Fruit fly (Drosophila melanogaster): Measurements from ENCODE around the gene Clp.

Clp gene

DNA sequence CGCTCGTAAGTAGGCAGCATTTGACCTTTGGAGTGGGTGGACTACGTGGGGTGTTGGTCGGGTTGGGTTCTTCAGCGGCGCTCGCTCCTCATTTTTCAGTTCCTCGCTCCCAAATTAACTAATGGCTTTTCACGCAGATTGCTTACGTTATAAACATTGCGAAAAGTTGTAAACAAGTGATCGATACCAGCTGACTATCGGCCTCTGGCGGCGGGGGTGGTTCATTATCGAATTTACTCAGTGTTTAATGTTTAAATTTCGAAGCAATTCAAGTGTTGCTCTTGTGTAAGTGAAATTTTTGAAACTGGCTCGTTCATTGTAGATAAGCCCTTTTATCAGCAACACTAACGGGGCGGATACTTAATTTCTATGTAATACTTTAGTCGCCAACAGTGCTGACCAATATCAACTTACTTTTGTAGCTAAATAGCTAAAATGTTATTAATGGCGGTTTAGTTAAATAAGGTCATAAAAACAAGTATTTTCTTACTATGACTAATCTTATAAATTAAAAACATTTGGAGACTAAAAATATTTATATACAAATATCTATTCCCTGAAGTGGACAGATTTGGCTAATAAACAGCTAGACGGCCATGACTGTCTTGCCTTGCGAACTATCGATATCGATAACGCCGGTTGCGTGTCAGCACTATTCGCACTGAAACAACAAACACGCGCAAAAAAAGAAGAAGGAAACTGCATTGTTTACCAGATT, at the start of gene Clp, which contains the start of gene PGAP2:
Clp (plus strand) TSS at position 650 of the 718 bp plus-strand sequence.
PGAP2 (minus strand) TSS at position 194 of the 718 bp plus-strand sequence.
- peak; percentile 71 for TF ChIP-seq eg (GFP tag; IDR thresholded peaks at IDR 0.05)
- peak; percentile 45 for TF ChIP-seq CG11762 (GFP tag; optimal IDR thresholded peaks at IDR 0.05; ENCODE audit: insufficient read depth)
- TF ChIP-seq CG10669 (GFP tag; optimal IDR thresholded peaks at IDR 0.05) = peak; percentile 57
- TF ChIP-seq Smox (GFP tag; optimal IDR thresholded peaks at IDR 0.05) = no peak
- TF ChIP-seq CG6276 (GFP tag; optimal IDR thresholded peaks at IDR 0.05) = no peak
- no peak for TF ChIP-seq CG9139 (GFP tag; optimal IDR thresholded peaks at IDR 0.05)
- TF ChIP-seq CG8632 (GFP tag; optimal IDR thresholded peaks at IDR 0.05) = peak; percentile 41
- peak; percentile 69 for TF ChIP-seq CG6163 (GFP tag; IDR thresholded peaks at IDR 0.05)
- peak; percentile 43; the same call in 1 of the 2 replicates for TF ChIP-seq CG15336 (GFP tag; IDR thresholded peaks at IDR 0.05)
- no peak for TF ChIP-seq Eip75B (GFP tag; optimal IDR thresholded peaks at IDR 0.05)
- TF ChIP-seq Sox14 (GFP tag; optimal IDR thresholded peaks at IDR 0.05) = peak; percentile 64
- TF ChIP-seq Met (GFP tag; optimal IDR thresholded peaks at IDR 0.05) = no peak
- peak; percentile 50 for TF ChIP-seq CG6792 (GFP tag; optimal IDR thresholded peaks at IDR 0.05)
- peak; percentile 86 for TF ChIP-seq svp (GFP tag)
- TF ChIP-seq CG32006 (GFP tag; optimal IDR thresholded peaks at IDR 0.05) = no peak
- peak; percentile 70 for TF ChIP-seq Ets21C (GFP tag; optimal IDR thresholded peaks at IDR 0.05)
- peak; percentile 13 for TF ChIP-seq Lpt (GFP tag; optimal IDR thresholded peaks at IDR 0.05)
- no peak for TF ChIP-seq CG1621 (tag; optimal IDR thresholded peaks at IDR 0.05)
- no peak for TF ChIP-seq CG10631 (GFP tag; optimal IDR thresholded peaks at IDR 0.05)
- TF ChIP-seq Eip78C (GFP tag) = peak; percentile 90
- no peak for TF ChIP-seq pdm3 (GFP tag; optimal IDR thresholded peaks at IDR 0.05)
- TF ChIP-seq Hr39 (GFP tag; optimal IDR thresholded peaks at IDR 0.05) = peak; percentile 64
- TF ChIP-seq Hr38 (GFP tag; optimal IDR thresholded peaks at IDR 0.05) = no peak
- no peak for TF ChIP-seq dac (GFP tag; optimal IDR thresholded peaks at IDR 0.05)
- TF ChIP-seq CG8119 (GFP tag; IDR thresholded peaks at IDR 0.05) = peak; percentile 46; the same call in 2 of the 3 replicates
- TF ChIP-seq fd59A (GFP tag; optimal IDR thresholded peaks at IDR 0.05) = peak; percentile 51
- TF ChIP-seq Sox15 (GFP tag; optimal IDR thresholded peaks at IDR 0.05) = peak; percentile 57
- no peak for TF ChIP-seq CG4318 (GFP tag; optimal IDR thresholded peaks at IDR 0.05)
- TF ChIP-seq fd85E (GFP tag; optimal IDR thresholded peaks at IDR 0.05) = no peak
- TF ChIP-seq Hr4 (GFP tag; optimal IDR thresholded peaks at IDR 0.05) = no peak
- no peak; the same call in 1 of the 2 replicates for TF ChIP-seq CG11294 (GFP tag; IDR thresholded peaks at IDR 0.05)
- TF ChIP-seq CG6854 (GFP tag; optimal IDR thresholded peaks at IDR 0.05) = peak; percentile 1
- TF ChIP-seq CG16779 (tag; optimal IDR thresholded peaks at IDR 0.05) = no peak
- peak; percentile 46 for TF ChIP-seq CG7368 (GFP tag; optimal IDR thresholded peaks at IDR 0.05)
- peak; percentile 38 for TF ChIP-seq CG34406 (GFP tag; optimal IDR thresholded peaks at IDR 0.05)
- TF ChIP-seq vri (GFP tag; optimal IDR thresholded peaks at IDR 0.05) = no peak
- no peak for TF ChIP-seq topi (GFP tag; optimal IDR thresholded peaks at IDR 0.05)
- TF ChIP-seq dsx (GFP tag; optimal IDR thresholded peaks at IDR 0.05; ENCODE audit: poor library complexity, severe bottlenecking) = no peak
- TF ChIP-seq CG3919 (GFP tag; optimal IDR thresholded peaks at IDR 0.05) = peak; percentile 44
- TF ChIP-seq achi (GFP tag; optimal IDR thresholded peaks at IDR 0.05) = no peak
- no peak for TF ChIP-seq CG8319 (GFP tag; optimal IDR thresholded peaks at IDR 0.05)
- peak in 1 of 2 experiments; percentile 14 for TF ChIP-seq salr (GFP tag; optimal IDR thresholded peaks at IDR 0.05)
- peak; percentile 12 for TF ChIP-seq spab (GFP tag; optimal IDR thresholded peaks at IDR 0.05)
- TF ChIP-seq lz (GFP tag; optimal IDR thresholded peaks at IDR 0.05) = peak; percentile 76
- TF ChIP-seq Eip93F (GFP tag; optimal IDR thresholded peaks at IDR 0.05) = peak; percentile 63
- TF ChIP-seq CG6808 (GFP tag; optimal IDR thresholded peaks at IDR 0.05) = peak; percentile 2
- TF ChIP-seq Ets96B (tag; optimal IDR thresholded peaks at IDR 0.05) = peak; percentile 69
- peak; percentile 71 for TF ChIP-seq CG31627 (GFP tag; optimal IDR thresholded peaks at IDR 0.05)
- TF ChIP-seq Gug (GFP tag; IDR thresholded peaks at IDR 0.05) = peak; percentile 50
- TF ChIP-seq fkh (GFP tag; optimal IDR thresholded peaks at IDR 0.05) = peak; percentile 84
- TF ChIP-seq cyc (GFP tag; optimal IDR thresholded peaks at IDR 0.05) = peak; percentile 64

Data from whole organism, prepupa.